Worm (Caenorhabditis elegans): Measurements from ENCODE around the gene nspc-14.

nspc-14 gene

DNA sequence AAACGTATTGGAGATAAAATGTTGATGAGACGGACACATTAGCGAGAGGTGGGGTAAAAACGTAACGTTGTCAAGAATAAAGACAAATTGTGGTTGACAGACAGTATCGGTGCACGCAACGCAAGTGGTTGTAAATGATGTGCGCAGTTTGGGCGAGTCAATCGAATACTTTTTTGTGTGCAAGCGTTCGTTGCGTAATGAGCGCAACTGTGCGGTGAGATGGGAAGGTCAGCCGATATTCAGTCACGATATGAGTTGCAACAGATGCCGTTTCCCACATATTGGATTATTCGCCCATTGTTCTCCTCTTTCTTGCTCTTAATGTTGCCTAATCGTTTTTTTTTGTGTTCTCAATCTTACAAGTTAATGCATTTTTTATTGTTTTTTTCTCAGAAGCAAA, 38.1 kb downstream of the nspc-14 start, which contains the start of gene ceh-40:
TSS of gene ceh-40 (minus strand) at position 41 of the 400 bp plus-strand sequence.
- TF ChIP-seq unc-62 (GFP tag; optimal IDR thresholded peaks at IDR 0.05 in 1 of 2) (peak in 1 of 2 experiments; percentile 48), unc-62 (tag; optimal IDR thresholded peaks at IDR 0.05) (no peak), jun-1 (tag; optimal IDR thresholded peaks at IDR 0.05) (no peak), tag-97 (GFP tag; IDR thresholded peaks at IDR 0.05) (no peak), dmd-9 (GFP tag; IDR thresholded peaks at IDR 0.05) (no peak)

ce11 chrX:12317560-12317959, 41.3 kb downstream of the nspc-14 start:
- TF ChIP-seq snpc-1.2 (GFP tag; IDR thresholded peaks at IDR 0.05) (no peak), set-16 (GFP tag; IDR thresholded peaks at IDR 0.05) (no peak), tag-97 (GFP tag; IDR thresholded peaks at IDR 0.05) (no peak), unc-62 (GFP tag; optimal IDR thresholded peaks at IDR 0.05 in 1 of 2) (peak in 1 of 2 experiments; percentile 91), unc-62 (tag; optimal IDR thresholded peaks at IDR 0.05) (no peak), mep-1 (tag; optimal IDR thresholded peaks at IDR 0.05) (no peak), ceh-44 (GFP tag; IDR thresholded peaks at IDR 0.05) (no peak), daf-8 (GFP tag; IDR thresholded peaks at IDR 0.05) (no peak)

- no peak for TF ChIP-seq spr-3 (GFP tag; optimal IDR thresholded peaks at IDR 0.05)
- TF ChIP-seq daf-16 (GFP tag; optimal IDR thresholded peaks at IDR 0.05): no peak
- no peak for TF ChIP-seq daf-16 (tag; optimal IDR thresholded peaks at IDR 0.05)
- TF ChIP-seq nhr-111 (GFP tag; optimal IDR thresholded peaks at IDR 0.05): no peak
- no peak for TF ChIP-seq mxl-3 (GFP tag; optimal IDR thresholded peaks at IDR 0.05)
- no peak for TF ChIP-seq lir-3 (tag; optimal IDR thresholded peaks at IDR 0.05)
- no peak for TF ChIP-seq rbr-2 (tag; optimal IDR thresholded peaks at IDR 0.05)
- no peak for TF ChIP-seq aha-1 (tag)
- no peak for TF ChIP-seq nhr-10 (tag; optimal IDR thresholded peaks at IDR 0.05)
- no peak for TF ChIP-seq ceh-32 (tag; optimal IDR thresholded peaks at IDR 0.05; ENCODE audit: poor library complexity)
- no peak for TF ChIP-seq ZK546.5 (tag; optimal IDR thresholded peaks at IDR 0.05)
- TF ChIP-seq F44E2.7 (GFP tag; IDR thresholded peaks at IDR 0.05): no peak
- TF ChIP-seq egl-27 (tag; optimal IDR thresholded peaks at IDR 0.05): no peak
- TF ChIP-seq F10B5.3 (tag; optimal IDR thresholded peaks at IDR 0.05): no peak
- no peak for TF ChIP-seq F49E8.2 (tag; optimal IDR thresholded peaks at IDR 0.05; ENCODE audit: borderline replicate concordance)
- TF ChIP-seq egl-43 (GFP tag; IDR thresholded peaks at IDR 0.05): no peak
Measured at ce11 chrX:12315268-12315667, 43.6 kb downstream of the nspc-14 start, which contains the start of gene xtr-2. Gene xtr-2, plus strand, starts transcription at chrX:12315568.

ce11 chrX:12314395-12314794, 44.5 kb downstream of the nspc-14 start:
- no peak for TF ChIP-seq fkh-10 (GFP tag; optimal IDR thresholded peaks at IDR 0.05)
- peak in 1 of 2 experiments; percentile 79 for TF ChIP-seq unc-62 (GFP tag; optimal IDR thresholded peaks at IDR 0.05 in 1 of 2)
- TF ChIP-seq unc-62 (tag; optimal IDR thresholded peaks at IDR 0.05): no peak
- TF ChIP-seq tra-1 (GFP tag; IDR thresholded peaks at IDR 0.05): peak; percentile 81; the same call in 1 of the 2 replicates
- no peak for TF ChIP-seq arid-1 (GFP tag; conservative IDR thresholded peaks at IDR 0.05)
- no peak for TF ChIP-seq duxl-1 (tag; optimal IDR thresholded peaks at IDR 0.05; ENCODE audit: poor library complexity)
- TF ChIP-seq zip-11 (GFP tag; IDR thresholded peaks at IDR 0.05): no peak

DNA sequence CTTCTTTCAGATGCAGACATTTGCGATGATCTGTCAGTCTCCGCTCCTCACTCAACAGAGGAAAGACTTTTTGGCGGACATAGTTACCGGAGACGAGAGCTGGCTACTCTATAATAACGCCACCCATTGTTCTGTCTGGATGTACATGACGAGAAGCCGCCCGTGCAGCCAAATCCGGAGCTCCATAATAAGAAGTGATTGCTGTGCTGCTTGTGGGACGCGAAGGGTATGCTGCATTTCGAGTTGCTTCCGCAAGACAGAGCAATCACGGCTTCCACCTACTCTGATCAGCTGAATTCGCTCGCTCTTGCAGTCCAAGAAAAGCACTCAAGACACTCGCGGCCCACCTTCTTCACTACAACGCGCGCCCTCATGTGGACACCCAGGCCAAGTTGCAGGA, 45.1 kb downstream of the nspc-14 start:
- no peak for TF ChIP-seq vab-7 (GFP tag; IDR thresholded peaks at IDR 0.05)
- no peak for TF ChIP-seq lin-13 (GFP tag; optimal IDR thresholded peaks at IDR 0.05)
- TF ChIP-seq rbr-2 (tag; optimal IDR thresholded peaks at IDR 0.05): no peak
- no peak for TF ChIP-seq cey-2 (tag; optimal IDR thresholded peaks at IDR 0.05; ENCODE audit: borderline replicate concordance, insufficient read depth)
- TF ChIP-seq mdl-1 (tag; optimal IDR thresholded peaks at IDR 0.05): no peak
- TF ChIP-seq R02D3.7 (tag; optimal IDR thresholded peaks at IDR 0.05): no peak
- TF ChIP-seq nhr-28 (tag; optimal IDR thresholded peaks at IDR 0.05): no peak
- TF ChIP-seq F10B5.3 (tag; optimal IDR thresholded peaks at IDR 0.05): no peak
- no peak for TF ChIP-seq dpl-1 (GFP tag; optimal IDR thresholded peaks at IDR 0.05)
- peak; percentile 59; the same call in 1 of the 2 replicates for TF ChIP-seq mxl-2 (GFP tag; conservative IDR thresholded peaks at IDR 0.05)
- TF ChIP-seq dve-1 (tag; optimal IDR thresholded peaks at IDR 0.05; ENCODE audit: insufficient read depth): no peak
- 0 out of 2 replicates have a peak, but pooled peaks have one; percentile 5 for TF ChIP-seq madf-9 (GFP tag; conservative IDR thresholded peaks at IDR 0.05)
- TF ChIP-seq snpc-4 (tag; optimal IDR thresholded peaks at IDR 0.05): no peak
- no peak for TF ChIP-seq mes-2 (tag; optimal IDR thresholded peaks at IDR 0.05; ENCODE audit: poor library complexity, severe bottlenecking)

Measured in whole organism, L4 larva.